Fruit fly (Drosophila melanogaster) whole organism, embryonic: ENCODE results near the gene mRpL17.

ENCODE experiments used
- Antp ChIP-seq: fragments of 200-800 bp; sonication (Bioruptor generic); optimal IDR thresholded peaks from 3 replicates; lab custom pipeline; 2016; ENCODE audit warnings: missing biosample characterization, missing genetic modification characterization
- Atf6 ChIP-seq: fragments of 200-800 bp; sonication (Bioruptor generic); IDR thresholded peaks from 2 replicates; pipeline ENCODE4 v1.3.6; 2022; ENCODE audit warnings: missing biosample characterization, missing genetic modification characterization
- CG10959 ChIP-seq: fragments of 200-800 bp; sonication (Bioruptor generic); IDR thresholded peaks from 2 replicates; pipeline ENCODE4 v1.3.6; 2022; ENCODE audit warnings: missing biosample characterization, missing genetic modification characterization
- CG13775 ChIP-seq: fragments of 200-800 bp; sonication (Bioruptor generic); optimal IDR thresholded peaks from 3 replicates; lab custom pipeline; 2017; ENCODE audit warnings: missing biosample characterization, mild to moderate bottlenecking, missing genetic modification characterization
- CG15011 ChIP-seq: fragments of 200-800 bp; sonication (Bioruptor generic); optimal IDR thresholded peaks from 3 replicates; lab custom pipeline; 2018; ENCODE audit warnings: missing biosample characterization, mild to moderate bottlenecking, missing genetic modification characterization
- CG15073 ChIP-seq: fragments of 200-800 bp; sonication (Bioruptor generic); optimal IDR thresholded peaks from 2 replicates; lab custom pipeline; 2016; ENCODE audit warnings: missing biosample characterization, missing genetic modification characterization
- CG17361 ChIP-seq: fragments of 200-800 bp; sonication (Bioruptor generic); IDR thresholded peaks from 3 replicates; pipeline ENCODE4 v1.3.6; 2022; ENCODE audit warnings: missing biosample characterization, missing genetic modification characterization
- CG17912 ChIP-seq: fragments of 200-800 bp; sonication (Bioruptor generic); optimal IDR thresholded peaks from 2 replicates; lab custom pipeline; 2018; ENCODE audit warnings: missing biosample characterization, mild to moderate bottlenecking, missing genetic modification characterization
- CG18764 ChIP-seq: fragments of 200-800 bp; sonication (Bioruptor generic); optimal IDR thresholded peaks from 3 replicates; lab custom pipeline; 2016; ENCODE audit warnings: missing biosample characterization, missing genetic modification characterization
- CG2120 ChIP-seq: fragments of 200-800 bp; sonication (Bioruptor generic); optimal IDR thresholded peaks from 3 replicates; lab custom pipeline; 2016; ENCODE audit warnings: missing biosample characterization, missing genetic modification characterization
- CG33213 ChIP-seq: fragments of 200-800 bp; sonication (Bioruptor generic); optimal IDR thresholded peaks from 3 replicates; lab custom pipeline; 2016; ENCODE audit warnings: missing biosample characterization, missing genetic modification characterization
- CG34224 ChIP-seq: fragments of 200-800 bp; sonication (Bioruptor generic); IDR thresholded peaks from 3 replicates; pipeline ENCODE4 v1.3.6; 2022; ENCODE audit warnings: missing biosample characterization, missing genetic modification characterization; ENCODE audit not compliant: partially characterized antibody
- CG34422 ChIP-seq: fragments of 200-800 bp; sonication (Bioruptor generic); IDR thresholded peaks from 3 replicates; pipeline ENCODE4 v1.3.6; 2022; ENCODE audit warnings: missing biosample characterization, missing genetic modification characterization
- CG4854 ChIP-seq: fragments of 200-800 bp; sonication (Bioruptor generic); optimal IDR thresholded peaks from 2 replicates; lab custom pipeline; 2016; ENCODE audit warnings: missing biosample characterization, missing genetic modification characterization, inconsistent platforms
- CG5180 ChIP-seq: fragments of 200-800 bp; sonication (Bioruptor generic); optimal IDR thresholded peaks from 3 replicates; lab custom pipeline; 2017; ENCODE audit warnings: missing biosample characterization, missing genetic modification characterization, mild to moderate bottlenecking, moderate library complexity, missing genetic modification reagents
- CG6175 ChIP-seq: fragments of 200-800 bp; sonication (Bioruptor generic); IDR thresholded peaks from 3 replicates; pipeline ENCODE4 v1.3.6; 2022; ENCODE audit warnings: missing biosample characterization, missing genetic modification characterization
- CG6654 ChIP-seq: fragments of 200-800 bp; sonication (Bioruptor generic); optimal IDR thresholded peaks from 2 replicates; lab custom pipeline; 2017; ENCODE audit warnings: missing biosample characterization, mild to moderate bottlenecking, missing genetic modification characterization
- CG6683 ChIP-seq: fragments of 200-800 bp; sonication (Bioruptor generic); optimal IDR thresholded peaks from 2 replicates; lab custom pipeline; 2017; ENCODE audit warnings: missing biosample characterization, mild to moderate bottlenecking, missing genetic modification characterization, missing genetic modification reagents
- CG7987 ChIP-seq: fragments of 200-800 bp; sonication (Bioruptor generic); optimal IDR thresholded peaks from 2 replicates; lab custom pipeline; 2018; ENCODE audit warnings: missing biosample characterization, mild to moderate bottlenecking, missing genetic modification characterization, moderate library complexity
- CG8359 ChIP-seq: fragments of 200-800 bp; sonication (Bioruptor generic); optimal IDR thresholded peaks from 2 replicates; lab custom pipeline; 2017; ENCODE audit warnings: missing biosample characterization, mild to moderate bottlenecking, missing genetic modification characterization, borderline replicate concordance
- CG9215 ChIP-seq: fragments of 200-800 bp; sonication (Bioruptor generic); IDR thresholded peaks from 2 replicates; pipeline ENCODE4 v1.3.6; 2022; ENCODE audit warnings: missing biosample characterization, missing genetic modification characterization
- CG9437 ChIP-seq: fragments of 200-800 bp; sonication (Bioruptor generic); optimal IDR thresholded peaks from 2 replicates; lab custom pipeline; 2018; ENCODE audit warnings: missing biosample characterization, mild to moderate bottlenecking, missing genetic modification characterization
- CTCF ChIP-seq: fragments of 200-800 bp; sonication (Bioruptor generic); optimal IDR thresholded peaks from 2 replicates; lab custom pipeline; 2017; ENCODE audit warnings: missing biosample characterization, mild to moderate bottlenecking, missing genetic modification characterization, moderate library complexity
- Dbx ChIP-seq: fragments of 200-800 bp; sonication (Bioruptor generic); IDR thresholded peaks from 3 replicates; pipeline ENCODE4 v1.3.6; 2022; ENCODE audit warnings: missing biosample characterization, missing genetic modification characterization
- ERR ChIP-seq: fragments of 200-800 bp; sonication (Bioruptor generic); optimal IDR thresholded peaks from 2 replicates; lab custom pipeline; 2016; ENCODE audit warnings: missing biosample characterization, missing genetic modification characterization
- Hr78 ChIP-seq, 2 experiments: fragments of 200-800 bp in 1 of 2; fragments of >200 bp in 1 of 2; sonication (Bioruptor generic) in 1 of 2; optimal IDR thresholded peaks; 2 replicates each; lab custom pipeline; 2017 to 2019; ENCODE audit warnings: missing biosample characterization in 2 of 2, missing genetic modification characterization in 2 of 2, mild to moderate bottlenecking in 1 of 2, moderate library complexity in 1 of 2
- Lhr ChIP-seq: fragments of 200-800 bp; sonication (Bioruptor generic); optimal IDR thresholded peaks from 3 replicates; lab custom pipeline; 2017; ENCODE audit warnings: mild to moderate bottlenecking, missing biosample characterization, missing genetic modification reagents, missing genetic modification characterization
- NK7.1 ChIP-seq: fragments of 200-800 bp; sonication (Bioruptor generic); optimal IDR thresholded peaks from 3 replicates; lab custom pipeline; 2016; ENCODE audit warnings: missing biosample characterization, missing genetic modification characterization
- Oaz ChIP-seq: fragments of 200-800 bp; sonication (Bioruptor generic); IDR thresholded peaks from 2 replicates; pipeline ENCODE4 v1.3.6; 2022; ENCODE audit warnings: missing biosample characterization, missing genetic modification characterization
- Opbp ChIP-seq: fragments of 200-800 bp; sonication (Bioruptor generic); IDR thresholded peaks from 3 replicates; pipeline ENCODE4 v1.3.6; 2022; ENCODE audit warnings: missing biosample characterization, missing genetic modification characterization; ENCODE audit not compliant: partially characterized antibody
- Ptx1 ChIP-seq: fragments of 200-800 bp; sonication (Bioruptor generic); IDR thresholded peaks from 2 replicates; pipeline ENCODE4 v1.3.6; 2022; ENCODE audit warnings: missing biosample characterization, missing genetic modification characterization
- Rx ChIP-seq: fragments of 200-800 bp; sonication (Bioruptor generic); IDR thresholded peaks from 2 replicates; pipeline ENCODE4 v1.3.6; 2022; ENCODE audit warnings: missing biosample characterization, missing genetic modification characterization
- ap ChIP-seq: fragments of 200-800 bp; sonication (Bioruptor generic); IDR thresholded peaks from 2 replicates; pipeline ENCODE4 v1.3.6; 2022; ENCODE audit warnings: missing biosample characterization, missing genetic modification characterization
- crc ChIP-seq: fragments of 200-800 bp; sonication (Bioruptor generic); optimal IDR thresholded peaks from 2 replicates; lab custom pipeline; 2016; ENCODE audit warnings: missing biosample characterization, missing genetic modification characterization
- dimm ChIP-seq: fragments of 200-800 bp; sonication (Bioruptor generic); IDR thresholded peaks from 2 replicates; pipeline ENCODE4 v1.3.6; 2022; ENCODE audit warnings: missing biosample characterization, missing genetic modification characterization
- disco-r ChIP-seq: fragments of 200-800 bp; sonication (Bioruptor generic); optimal IDR thresholded peaks from 2 replicates; lab custom pipeline; 2016; ENCODE audit warnings: missing biosample characterization, missing genetic modification characterization
- en ChIP-seq: fragments of 200-800 bp; sonication (Bioruptor generic); optimal IDR thresholded peaks from 2 replicates; lab custom pipeline; 2016; ENCODE audit warnings: missing biosample characterization, missing genetic modification characterization
- eve ChIP-seq, 2 experiments: fragments of >200 bp; optimal IDR thresholded peaks; 2 replicates each; lab custom pipeline; 2017; ENCODE audit warnings: missing biosample characterization in 2 of 2, missing genetic modification characterization in 2 of 2
- fd64A ChIP-seq: fragments of 200-800 bp; sonication (Bioruptor generic); optimal IDR thresholded peaks from 3 replicates; lab custom pipeline; 2018; ENCODE audit warnings: missing biosample characterization, mild to moderate bottlenecking, missing genetic modification characterization
- gce ChIP-seq: fragments of 200-800 bp; sonication (Bioruptor generic); IDR thresholded peaks from 3 replicates; pipeline ENCODE4 v1.3.6; 2022; ENCODE audit warnings: missing biosample characterization, missing genetic modification characterization
- ind ChIP-seq: fragments of 200-800 bp; sonication (Bioruptor generic); optimal IDR thresholded peaks from 3 replicates; lab custom pipeline; 2016; ENCODE audit warnings: missing biosample characterization, missing genetic modification characterization
- jigr1 ChIP-seq: fragments of 200-800 bp; sonication (Bioruptor generic); IDR thresholded peaks from 3 replicates; pipeline ENCODE4 v1.3.6; 2022; ENCODE audit warnings: missing biosample characterization, missing genetic modification characterization
- nom ChIP-seq: fragments of 200-800 bp; sonication (Bioruptor generic); optimal IDR thresholded peaks from 2 replicates; lab custom pipeline; 2017; ENCODE audit warnings: missing biosample characterization, missing genetic modification characterization, mild to moderate bottlenecking, moderate library complexity, missing genetic modification reagents
- onecut ChIP-seq: fragments of 200-800 bp; sonication (Bioruptor generic); IDR thresholded peaks from 2 replicates; pipeline ENCODE4 v1.3.6; 2022; ENCODE audit warnings: missing biosample characterization, missing genetic modification characterization
- otp ChIP-seq: fragments of 200-800 bp; sonication (Bioruptor generic); IDR thresholded peaks from 3 replicates; pipeline ENCODE4, ENCODE4 v1.3.6; 2022; ENCODE audit warnings: missing biosample characterization, missing genetic modification characterization
- pho ChIP-seq: fragments of 200-800 bp; sonication (Bioruptor generic); optimal IDR thresholded peaks from 2 replicates; lab custom pipeline; 2016; ENCODE audit warnings: missing biosample characterization, missing genetic modification characterization
- prd ChIP-seq, 3 experiments: fragments of >200 bp in 2 of 3; fragments of 200-800 bp in 1 of 3; sonication (Bioruptor generic) in 1 of 3; optimal IDR thresholded peaks in 2 of 3; IDR thresholded peaks in 1 of 3; 2 replicates in 2 of 3; 3 replicates in 1 of 3; pipeline versions ENCODE4 v1.3.6 to Lab custom; 2017 to 2022; ENCODE audit warnings: missing biosample characterization in 1 of 3, missing genetic modification characterization in 1 of 3
- rib ChIP-seq: fragments of 200-800 bp; sonication (Bioruptor generic); IDR thresholded peaks from 2 replicates; pipeline ENCODE4 v1.3.6; 2022; ENCODE audit warnings: missing biosample characterization, missing genetic modification characterization
- sima ChIP-seq: fragments of 200-800 bp; sonication (Bioruptor generic); optimal IDR thresholded peaks from 2 replicates; lab custom pipeline; 2016; ENCODE audit warnings: missing biosample characterization, missing genetic modification characterization
- tap ChIP-seq: fragments of 200-800 bp; optimal IDR thresholded peaks from 3 replicates; lab custom pipeline; 2019; ENCODE audit warnings: missing biosample characterization, mild to moderate bottlenecking, missing genetic modification characterization, moderate library complexity
- twi ChIP-seq: fragments of 200-800 bp; optimal IDR thresholded peaks from 2 replicates; lab custom pipeline; 2019; ENCODE audit warnings: missing biosample characterization, mild to moderate bottlenecking, missing genetic modification characterization, moderate library complexity
- vvl ChIP-seq: fragments of 200-800 bp; sonication (Bioruptor generic); IDR thresholded peaks from 2 replicates; pipeline ENCODE4 v1.3.6; 2022; ENCODE audit warnings: missing biosample characterization, missing genetic modification characterization
- zf30C ChIP-seq: fragments of 200-800 bp; sonication (Bioruptor generic); optimal IDR thresholded peaks from 3 replicates; lab custom pipeline; 2018; ENCODE audit warnings: missing biosample characterization, mild to moderate bottlenecking, missing genetic modification characterization

The mRpL17 gene

dm6 chr3L:282276-282675 is 17.7 kb downstream of the mRpL17 start (continued):
- TF ChIP-seq CG6654 (GFP tag; lab: Kevin White, UChicago) (no peak), CG10959 (GFP tag; lab: Robert Waterston, UW) (no peak), Lhr (GFP tag; lab: Kevin White, UChicago) (no peak), Oaz (GFP tag; lab: Robert Waterston, UW) (no peak), Atf6 (GFP tag; lab: Robert Waterston, UW) (no peak), Dbx (GFP tag; lab: Robert Waterston, UW) (no peak), CG6175 (GFP tag; lab: Robert Waterston, UW) (no peak), rib (GFP tag; lab: Robert Waterston, UW) (no peak), ap (no peak), prd (optimal IDR thresholded peaks at IDR 0.05; lab: Kevin White, UChicago) (no peak), prd (GFP tag; IDR thresholded peaks at IDR 0.05; lab: Robert Waterston, UW) (no peak), CG5180 (peak; percentile 99), Ptx1 (GFP tag; lab: Robert Waterston, UW) (no peak), dimm (GFP tag; lab: Robert Waterston, UW) (no peak), fd64A (no peak), CG34422 (GFP tag; lab: Robert Waterston, UW) (0 out of 3 replicates have a peak, but pooled peaks have one; percentile 38), en (GFP tag; lab: Kevin White, UChicago) (no peak), twi (tag; lab: Kevin White, UChicago) (no peak), Hr78 (GFP tag; optimal IDR thresholded peaks at IDR 0.05; lab: Kevin White, UChicago) (peak in 1 of 2 experiments; percentile 91), CG18764 (GFP tag; lab: Kevin White, UChicago) (no peak), CG15011 (GFP tag; lab: Kevin White, UChicago) (no peak), nom (peak; percentile 20), CG13775 (GFP tag; lab: Kevin White, UChicago) (no peak), CG9215 (GFP tag; lab: Robert Waterston, UW) (no peak), tap (no peak), CG15073 (GFP tag; lab: Kevin White, UChicago) (no peak), gce (GFP tag; lab: Robert Waterston, UW) (no peak), CG2120 (GFP tag; lab: Kevin White, UChicago) (no peak), Opbp (GFP tag; lab: Robert Waterston, UW) (no peak), CG8359 (GFP tag; lab: Kevin White, UChicago) (no peak), CG7987 (GFP tag; lab: Kevin White, UChicago) (no peak), CG33213 (GFP tag; lab: Kevin White, UChicago) (no peak), NK7.1 (GFP tag; lab: Kevin White, UChicago) (no peak), jigr1 (GFP tag; lab: Robert Waterston, UW) (no peak), CG6683 (GFP tag; lab: Kevin White, UChicago) (no peak), CG17361 (GFP tag; lab: Robert Waterston, UW) (no peak), Rx (no peak), sima (GFP tag; lab: Kevin White, UChicago) (no peak), zf30C (GFP tag; lab: Kevin White, UChicago) (no peak), pho (GFP tag; lab: Kevin White, UChicago) (no peak), CG9437 (GFP tag; lab: Kevin White, UChicago) (no peak), CTCF (no peak), otp (GFP tag; lab: Robert Waterston, UW) (no peak), onecut (GFP tag; lab: Robert Waterston, UW) (no peak), ERR (GFP tag; lab: Kevin White, UChicago) (no peak), CG34224 (GFP tag; lab: Robert Waterston, UW) (peak; percentile 54; the same call in 1 of the 3 replicates), CG17912 (GFP tag; lab: Kevin White, UChicago) (no peak), eve (GFP tag; optimal IDR thresholded peaks at IDR 0.05; lab: Kevin White, UChicago) (no peak), ind (GFP tag; lab: Kevin White, UChicago) (no peak), vvl (GFP tag; lab: Robert Waterston, UW) (peak; percentile 28; the same call in 1 of the 2 replicates), CG4854 (GFP tag; lab: Kevin White, UChicago) (no peak), disco-r (GFP tag; lab: Kevin White, UChicago) (no peak), Antp (GFP tag; lab: Kevin White, UChicago) (no peak), crc (GFP tag; lab: Kevin White, UChicago) (no peak)
